Worm (Caenorhabditis elegans) whole organism, L1 larva: Measurements from ENCODE around the gene srv-27.

Source experiments
- alr-1 ChIP-seq: fragments of 200-800 bp; sonication (Bioruptor generic); optimal IDR thresholded peaks from 2 replicates; lab custom pipeline; 2018; ENCODE audit warnings: borderline replicate concordance, mild to moderate bottlenecking, missing genetic modification characterization, missing compliant biosample characterization
- nhr-11 ChIP-seq: fragments of 150-350 bp; optimal IDR thresholded peaks from 2 replicates; lab custom pipeline; 2014; ENCODE audit warnings: missing biosample characterization, missing genetic modification characterization
- nhr-71 ChIP-seq: sonication (generic microtip); optimal IDR thresholded peaks from 2 replicates; lab custom pipeline; 2016; ENCODE audit warnings: mild to moderate bottlenecking, missing genetic modification characterization, moderate library complexity, missing compliant biosample characterization
- nhr-85 ChIP-seq: sonication (generic microtip); peaks from one replicate; lab custom pipeline; 2016; ENCODE audit warnings: missing genetic modification characterization, inconsistent platforms, missing compliant biosample characterization
- sox-4 ChIP-seq: sonication (generic microtip); optimal IDR thresholded peaks from 2 replicates; lab custom pipeline; 2016; ENCODE audit warnings: missing genetic modification characterization, missing compliant biosample characterization
- unc-62 ChIP-seq: fragments of 150-350 bp; optimal IDR thresholded peaks from 2 replicates; lab custom pipeline; 2014; ENCODE audit warnings: missing biosample characterization, missing genetic modification reagents, missing genetic modification characterization
- zag-1 ChIP-seq: fragments of 150-350 bp; optimal IDR thresholded peaks from 2 replicates; lab custom pipeline; 2014; ENCODE audit warnings: missing biosample characterization, missing genetic modification characterization
- ztf-11 ChIP-seq, 2 experiments: sonication (generic microtip); optimal IDR thresholded peaks; 2 replicates each; lab custom pipeline; 2016 to 2017; ENCODE audit warnings: missing genetic modification characterization in 2 of 2, missing biosample characterization in 1 of 2, missing compliant biosample characterization in 1 of 2

- TF ChIP-seq nhr-71 (tag; lab: Kevin White, UChicago): no peak
- TF ChIP-seq nhr-85: no peak
- no peak for TF ChIP-seq unc-62 (GFP tag; lab: Kevin White, UChicago)
- no peak for TF ChIP-seq sox-4 (tag; lab: Kevin White, UChicago)
- no peak for TF ChIP-seq ztf-11 (tag; optimal IDR thresholded peaks at IDR 0.05; lab: Kevin White, UChicago)
- TF ChIP-seq zag-1: no peak
- no peak for TF ChIP-seq alr-1 (tag; lab: Kevin White, UChicago)
- no peak for TF ChIP-seq nhr-11 (tag; lab: Kevin White, UChicago)
These were observed 44.3 kb upstream of the srv-27 start, which contains the start of gene Y73B6BL.288 for ce11 chrIV:6342431-6342830.
